Worm (Caenorhabditis elegans) whole organism, late embryonic: ENCODE measurements around the gene F53A9.7.

Source experiments
- F13H6.1 ChIP-seq: sonication (generic microtip); optimal IDR thresholded peaks from 2 replicates; lab custom pipeline; 2016; ENCODE audit warnings: missing genetic modification characterization, missing compliant biosample characterization
- K02D7.2 ChIP-seq: sonication (generic microtip); optimal IDR thresholded peaks from 2 replicates; lab custom pipeline; 2017; ENCODE audit warnings: mild to moderate bottlenecking, missing genetic modification characterization, missing compliant biosample characterization
- K09A11.1 ChIP-seq: sonication (generic microtip); optimal IDR thresholded peaks from 2 replicates; lab custom pipeline; 2017; ENCODE audit warnings: antibody characterized with exemption, mild to moderate bottlenecking, missing genetic modification characterization, missing compliant biosample characterization; ENCODE audit not compliant: insufficient read depth
- T23F11.4 ChIP-seq: fragments of 200-800 bp; sonication (Bioruptor generic); optimal IDR thresholded peaks from 2 replicates; lab custom pipeline; 2018; ENCODE audit warnings: mild to moderate bottlenecking, missing genetic modification characterization, missing compliant biosample characterization
- Y22D7AL.16 ChIP-seq: sonication (generic microtip); optimal IDR thresholded peaks from 2 replicates; lab custom pipeline; 2016; ENCODE audit warnings: missing genetic modification characterization, missing compliant biosample characterization
- ahr-1 ChIP-seq: sonication (generic microtip); optimal IDR thresholded peaks from 2 replicates; lab custom pipeline; 2016; ENCODE audit warnings: missing genetic modification characterization, missing compliant biosample characterization
- ceh-18 ChIP-seq: sonication (generic microtip); optimal IDR thresholded peaks from 2 replicates; lab custom pipeline; 2016; ENCODE audit warnings: missing genetic modification characterization, missing compliant biosample characterization
- ceh-22 ChIP-seq: sonication (generic microtip); optimal IDR thresholded peaks from 2 replicates; lab custom pipeline; 2017; ENCODE audit warnings: missing biosample characterization, missing genetic modification characterization
- ceh-34 ChIP-seq: sonication (generic microtip); optimal IDR thresholded peaks from 2 replicates; lab custom pipeline; 2016; ENCODE audit warnings: mild to moderate bottlenecking, missing genetic modification characterization, missing compliant biosample characterization
- ceh-45 ChIP-seq: fragments of 200-800 bp; sonication (Bioruptor generic); IDR thresholded peaks from 2 replicates; pipeline ENCODE4 v1.3.6; 2022; ENCODE audit warnings: missing genetic modification reagents, missing genetic modification characterization, missing compliant biosample characterization
- ceh-48 ChIP-seq: sonication (generic microtip); optimal IDR thresholded peaks from 2 replicates; lab custom pipeline; 2016; ENCODE audit warnings: missing genetic modification characterization, inconsistent platforms, missing compliant biosample characterization
- che-1 ChIP-seq: sonication (generic microtip); optimal IDR thresholded peaks from 2 replicates; lab custom pipeline; 2016; ENCODE audit warnings: mild to moderate bottlenecking, missing genetic modification characterization, missing compliant biosample characterization
- elt-2 ChIP-seq: sonication (generic microtip); optimal IDR thresholded peaks from 2 replicates; lab custom pipeline; 2016; ENCODE audit warnings: missing genetic modification reagents, missing genetic modification characterization, missing compliant biosample characterization
- elt-4 ChIP-seq: sonication (generic microtip); optimal IDR thresholded peaks from 2 replicates; lab custom pipeline; 2016; ENCODE audit warnings: missing genetic modification characterization, missing compliant biosample characterization
- ets-4 ChIP-seq: sonication (generic microtip); optimal IDR thresholded peaks from 2 replicates; lab custom pipeline; 2016; ENCODE audit warnings: missing genetic modification characterization, missing compliant biosample characterization
- eyg-1 ChIP-seq: sonication (generic microtip); optimal IDR thresholded peaks from 2 replicates; lab custom pipeline; 2016; ENCODE audit warnings: missing genotype, missing genetic modification characterization, missing compliant biosample characterization
- hlh-13 ChIP-seq: fragments of 200-800 bp; sonication (Bioruptor generic); optimal IDR thresholded peaks from 2 replicates; lab custom pipeline; 2018; ENCODE audit warnings: mild to moderate bottlenecking, missing genetic modification characterization, missing compliant biosample characterization
- hlh-30 ChIP-seq: sonication (generic microtip); optimal IDR thresholded peaks from 2 replicates; lab custom pipeline; 2017; ENCODE audit warnings: antibody characterized with exemption, missing genetic modification characterization, missing compliant biosample characterization; ENCODE audit not compliant: insufficient read depth
- hlh-6 ChIP-seq: sonication (generic microtip); optimal IDR thresholded peaks from 2 replicates; lab custom pipeline; 2016; ENCODE audit warnings: missing genotype, missing genetic modification characterization, missing compliant biosample characterization
- lin-11 ChIP-seq: fragments of 200-800 bp; sonication (Bioruptor generic); optimal IDR thresholded peaks from 2 replicates; lab custom pipeline; 2018; ENCODE audit warnings: mild to moderate bottlenecking, missing genetic modification characterization, missing compliant biosample characterization
- odd-2 ChIP-seq: sonication (generic microtip); optimal IDR thresholded peaks from 2 replicates; lab custom pipeline; 2017; ENCODE audit warnings: antibody characterized with exemption, mild to moderate bottlenecking, missing genetic modification characterization, missing compliant biosample characterization
- pag-3 ChIP-seq: sonication (generic microtip); optimal IDR thresholded peaks from 2 replicates; lab custom pipeline; 2016; ENCODE audit warnings: missing compliant biosample characterization, missing genetic modification characterization, borderline replicate concordance
- pax-1 ChIP-seq: fragments of 150-350 bp; optimal IDR thresholded peaks from 2 replicates; lab custom pipeline; 2014; ENCODE audit warnings: missing biosample characterization, missing genetic modification characterization
- pha-2 ChIP-seq: sonication (generic microtip); optimal IDR thresholded peaks from 2 replicates; lab custom pipeline; 2017; ENCODE audit warnings: mild to moderate bottlenecking, missing genetic modification characterization, missing compliant biosample characterization
- pha-4 ChIP-seq: fragments of 150-350 bp; optimal IDR thresholded peaks from 2 replicates; lab custom pipeline; 2018; ENCODE audit warnings: missing biosample characterization, missing genetic modification reagents, missing genetic modification characterization
- pros-1 ChIP-seq: fragments of 150-350 bp; optimal IDR thresholded peaks from 2 replicates; lab custom pipeline; 2014; ENCODE audit warnings: missing biosample characterization, missing genetic modification reagents, missing genetic modification characterization
- ref-2 ChIP-seq: sonication (generic microtip); optimal IDR thresholded peaks from 2 replicates; lab custom pipeline; 2016; ENCODE audit warnings: missing genetic modification characterization, missing compliant biosample characterization
- rnt-1 ChIP-seq: sonication (generic microtip); optimal IDR thresholded peaks from 2 replicates; lab custom pipeline; 2016; ENCODE audit warnings: missing genetic modification characterization, missing compliant biosample characterization
- sox-2 ChIP-seq: fragments of 200-800 bp; sonication (Bioruptor generic); IDR thresholded peaks from 2 replicates; pipeline ENCODE4 v1.3.6; 2022; ENCODE audit warnings: missing genetic modification reagents, missing genetic modification characterization, missing compliant biosample characterization
- sox-4 ChIP-seq: sonication (generic microtip); optimal IDR thresholded peaks from 2 replicates; lab custom pipeline; 2017; ENCODE audit warnings: mild to moderate bottlenecking, missing genetic modification characterization, inconsistent platforms, missing compliant biosample characterization
- syd-9 ChIP-seq: sonication (generic microtip); optimal IDR thresholded peaks from 2 replicates; lab custom pipeline; 2016; ENCODE audit warnings: mild to moderate bottlenecking, missing genetic modification characterization, moderate library complexity, missing compliant biosample characterization
- tbx-7 ChIP-seq: sonication (generic microtip); optimal IDR thresholded peaks from 2 replicates; lab custom pipeline; 2016; ENCODE audit warnings: missing genotype, missing genetic modification characterization, missing compliant biosample characterization
- unc-42 ChIP-seq: sonication (generic microtip); optimal IDR thresholded peaks from 2 replicates; lab custom pipeline; 2016; ENCODE audit warnings: missing genotype, missing genetic modification characterization, missing compliant biosample characterization
- unc-55 ChIP-seq: sonication (generic microtip); optimal IDR thresholded peaks from 2 replicates; lab custom pipeline; 2017; ENCODE audit warnings: missing biosample characterization, missing genetic modification reagents, missing genetic modification characterization
- unc-86 ChIP-seq: sonication (generic microtip); optimal IDR thresholded peaks from 2 replicates; lab custom pipeline; 2016; ENCODE audit warnings: missing genetic modification characterization, missing compliant biosample characterization
- ztf-16 ChIP-seq: sonication (generic microtip); optimal IDR thresholded peaks from 2 replicates; lab custom pipeline; 2017; ENCODE audit warnings: missing genetic modification characterization, missing compliant biosample characterization

F53A9.7 gene

DNA sequence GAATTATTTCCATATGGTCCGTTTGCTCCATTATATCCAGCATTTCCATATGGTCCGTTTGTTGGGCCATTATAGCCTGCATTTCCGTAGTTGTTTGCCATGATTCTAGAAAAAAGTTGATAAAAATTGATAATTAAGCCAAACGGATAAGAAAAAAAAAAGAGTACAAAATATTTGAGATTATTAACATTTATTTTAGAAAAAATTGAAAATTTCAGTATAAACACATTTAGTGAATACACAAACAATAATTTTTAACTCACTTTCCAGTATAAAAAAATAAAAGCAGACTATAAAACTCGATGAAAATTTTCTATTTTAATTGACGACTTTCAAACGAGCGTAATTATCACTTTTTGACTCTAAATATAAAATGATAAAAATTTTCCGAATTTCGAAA, 3.9 kb upstream of the F53A9.7 start, which contains the start of gene F53A9.9:
F53A9.9 (minus strand) TSS at position 101 of the 400 bp plus-strand sequence.
- TF ChIP-seq odd-2 (tag; lab: Kevin White, UChicago), result no peak
- TF ChIP-seq unc-42 (tag; lab: Kevin White, UChicago), result no peak
- no peak for TF ChIP-seq K09A11.1
- TF ChIP-seq pha-4 (tag; lab: Kevin White, UChicago), result no peak
- TF ChIP-seq tbx-7 (tag; lab: Kevin White, UChicago), result no peak
- TF ChIP-seq syd-9, result no peak
- TF ChIP-seq, all 69 proteins: peak for 0

DNA sequence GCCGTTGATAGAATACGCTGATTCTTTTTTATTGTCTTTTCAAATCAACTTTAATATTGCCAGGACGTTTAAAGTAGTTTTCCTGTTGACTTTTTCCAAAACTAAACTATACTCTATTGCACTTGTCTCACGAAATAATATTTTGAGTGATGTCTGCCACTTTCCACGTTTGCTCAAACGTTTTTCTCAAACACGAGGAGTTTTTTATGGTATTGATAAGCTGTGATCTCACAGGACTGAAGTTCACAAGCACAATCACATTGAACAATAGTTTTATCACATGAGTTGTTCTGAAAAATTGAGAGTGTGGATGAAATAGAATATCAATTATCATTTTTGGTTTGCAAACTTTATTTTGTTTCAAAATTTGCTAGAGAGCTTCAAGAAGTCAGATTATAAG, 3.2 kb upstream of the F53A9.7 start:
- TF ChIP-seq F13H6.1 (tag; lab: Kevin White, UChicago), result no peak
- no peak for TF ChIP-seq ceh-48 (tag; lab: Kevin White, UChicago)
- no peak for TF ChIP-seq hlh-30 (tag; lab: Kevin White, UChicago)
- TF ChIP-seq hlh-6, result no peak
- TF ChIP-seq ref-2 (tag; lab: Kevin White, UChicago), result no peak
- no peak for TF ChIP-seq ceh-22
- no peak for TF ChIP-seq sox-4 (tag; lab: Kevin White, UChicago)
- no peak for TF ChIP-seq ceh-18 (tag; lab: Kevin White, UChicago)
- TF ChIP-seq sox-2, result no peak
- no peak for TF ChIP-seq ztf-16 (tag; lab: Kevin White, UChicago)
- no peak for TF ChIP-seq pha-2
- no peak for TF ChIP-seq Y22D7AL.16 (tag; lab: Kevin White, UChicago)
- no peak for TF ChIP-seq T23F11.4
- TF ChIP-seq hlh-13 (GFP tag; lab: Kevin White, UChicago), result no peak

ce11 chrX:8718856-8719255, 2.1 kb upstream of the F53A9.7 start, which contains the start of gene F53A9.8:
TSS of gene F53A9.8 (minus strand) at chrX:8718904.
- TF ChIP-seq elt-4 (tag; lab: Kevin White, UChicago) (no peak), odd-2 (tag; lab: Kevin White, UChicago) (no peak), T23F11.4 (no peak), K02D7.2 (tag; lab: Kevin White, UChicago) (no peak), hlh-13 (GFP tag; lab: Kevin White, UChicago) (no peak), eyg-1 (tag; lab: Kevin White, UChicago) (no peak), pha-4 (tag; lab: Kevin White, UChicago) (no peak), ahr-1 (tag; lab: Kevin White, UChicago) (no peak), ref-2 (tag; lab: Kevin White, UChicago) (no peak), unc-55 (GFP tag; lab: Kevin White, UChicago) (no peak), rnt-1 (tag; lab: Kevin White, UChicago) (no peak), unc-86 (tag; lab: Kevin White, UChicago) (no peak), elt-2 (tag; lab: Kevin White, UChicago) (no peak)

DNA sequence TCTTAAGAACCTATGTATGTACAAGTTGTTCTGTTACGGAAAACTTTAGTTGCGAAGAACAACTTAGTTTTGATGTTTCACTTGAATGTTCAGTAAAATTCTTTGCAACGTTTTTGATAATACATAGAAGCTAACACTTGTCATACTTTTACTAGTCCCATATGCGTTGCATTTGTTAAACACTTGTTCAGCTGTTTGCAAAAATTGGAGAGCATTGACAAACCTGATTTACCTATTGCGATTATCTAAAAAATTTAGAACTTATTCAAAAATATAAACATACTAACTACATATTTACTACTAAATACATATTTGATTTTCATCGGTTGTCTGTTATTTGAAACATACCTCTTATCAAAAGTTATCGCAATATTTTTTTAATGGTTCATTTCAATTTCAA, 1.4 kb upstream of the F53A9.7 start:
- TF ChIP-seq ztf-16 (tag; lab: Kevin White, UChicago), result no peak
- no peak for TF ChIP-seq lin-11 (tag; lab: Kevin White, UChicago)
- TF ChIP-seq pax-1 (tag; lab: Kevin White, UChicago), result no peak
- no peak for TF ChIP-seq pros-1 (tag; lab: Kevin White, UChicago)
- TF ChIP-seq ets-4 (tag; lab: Kevin White, UChicago), result no peak
- TF ChIP-seq syd-9, result no peak
- no peak for TF ChIP-seq che-1 (tag; lab: Kevin White, UChicago)
- no peak for TF ChIP-seq ahr-1 (tag; lab: Kevin White, UChicago)
- TF ChIP-seq pag-3 (tag; lab: Kevin White, UChicago), result no peak
- TF ChIP-seq K09A11.1, result no peak
- no peak for TF ChIP-seq ceh-45 (GFP tag; lab: Robert Waterston, UW)
- TF ChIP-seq ceh-34 (tag; lab: Kevin White, UChicago), result no peak
